Worm (Caenorhabditis elegans) whole organism, L1 larva: ENCODE measurements around the gene dod-20.

Experiments used
- aly-2 ChIP-seq: fragments of 150-350 bp; optimal IDR thresholded peaks from 2 replicates; lab custom pipeline; 2014; ENCODE audit warnings: missing biosample characterization, missing genetic modification characterization
- blmp-1 ChIP-seq: fragments of 150-350 bp; optimal IDR thresholded peaks from 2 replicates; lab custom pipeline; 2014; ENCODE audit warnings: missing biosample characterization, missing genetic modification characterization
- ceh-88 ChIP-seq: fragments of 200-800 bp; sonication (Bioruptor generic); IDR thresholded peaks from 2 replicates; pipeline ENCODE4 v1.3.6; 2022; ENCODE audit warnings: missing genetic modification characterization, missing compliant biosample characterization
- dpl-1 ChIP-seq, 3 experiments: fragments of 150-350 bp in 2 of 3; sonication (generic microtip) in 1 of 3; optimal IDR thresholded peaks; 2 replicates each; lab custom pipeline; 2014 to 2017; ENCODE audit warnings: missing biosample characterization in 3 of 3, missing genetic modification characterization in 3 of 3, missing genetic modification reagents in 3 of 3
- egl-27 ChIP-seq, 2 experiments: fragments of 150-350 bp in 1 of 2; sonication (generic microtip); optimal IDR thresholded peaks; 3 replicates each; lab custom pipeline; 2017 to 2018; ENCODE audit warnings: missing biosample characterization in 2 of 2, missing genetic modification characterization in 2 of 2, missing genetic modification reagents in 2 of 2
- elt-2 ChIP-seq: sonication (generic microtip); optimal IDR thresholded peaks from 2 replicates; lab custom pipeline; 2016; ENCODE audit warnings: missing genetic modification characterization, mild to moderate bottlenecking, inconsistent platforms, missing compliant biosample characterization, missing genetic modification reagents
- jun-1 ChIP-seq: fragments of 150-350 bp; optimal IDR thresholded peaks from 2 replicates; lab custom pipeline; 2014; ENCODE audit warnings: missing biosample characterization, missing genetic modification reagents, missing genetic modification characterization
- mep-1 ChIP-seq: fragments of 150-350 bp; optimal IDR thresholded peaks from 2 replicates; lab custom pipeline; 2014; ENCODE audit warnings: missing biosample characterization, missing genetic modification characterization
- nhr-237 ChIP-seq: fragments of 150-350 bp; optimal IDR thresholded peaks from 2 replicates; lab custom pipeline; 2014; ENCODE audit warnings: missing biosample characterization, missing genetic modification characterization
- pag-3 ChIP-seq: sonication (generic microtip); optimal IDR thresholded peaks from 2 replicates; lab custom pipeline; 2017; ENCODE audit warnings: missing genetic modification characterization, mild to moderate bottlenecking, missing compliant biosample characterization, antibody characterized with exemption, borderline replicate concordance; ENCODE audit not compliant: insufficient read depth
- skn-1 ChIP-seq: fragments of 150-350 bp; optimal IDR thresholded peaks from 2 replicates; lab custom pipeline; 2014; ENCODE audit warnings: missing biosample characterization, missing genetic modification characterization
- sox-4 ChIP-seq: sonication (generic microtip); optimal IDR thresholded peaks from 2 replicates; lab custom pipeline; 2016; ENCODE audit warnings: missing genetic modification characterization, missing compliant biosample characterization
- ztf-11 ChIP-seq, 2 experiments: sonication (generic microtip); optimal IDR thresholded peaks; 2 replicates each; lab custom pipeline; 2016 to 2017; ENCODE audit warnings: missing genetic modification characterization in 2 of 2, missing biosample characterization in 1 of 2, missing compliant biosample characterization in 1 of 2

DNA sequence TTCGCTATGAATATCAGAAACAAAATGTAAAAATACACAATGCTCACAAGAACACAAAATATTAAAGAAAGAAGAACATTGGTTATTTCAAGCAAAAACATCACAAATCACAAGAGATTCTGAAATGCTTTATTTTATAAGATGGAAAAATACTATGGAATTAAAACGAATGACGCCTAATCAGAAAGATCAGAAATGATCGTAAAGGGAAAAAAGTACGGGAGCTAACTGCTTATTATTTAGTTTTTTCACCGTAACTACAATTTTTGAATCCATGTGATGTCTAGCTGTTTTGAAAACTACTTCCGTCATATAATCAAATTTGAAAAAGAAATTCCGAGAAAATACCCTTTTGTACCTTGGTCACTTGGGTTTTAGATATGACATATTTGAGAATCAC lies 46.2 kb downstream of the dod-20 start, which contains the start of gene srbc-57:
- no peak for TF ChIP-seq elt-2
- no peak for TF ChIP-seq skn-1
- no peak for TF ChIP-seq pag-3 (tag; lab: Kevin White, UChicago)
- TF ChIP-seq aly-2 = no peak
- TF ChIP-seq sox-4 (tag; lab: Kevin White, UChicago) = no peak
- no peak for TF ChIP-seq nhr-237 (tag; lab: Kevin White, UChicago)
- TF ChIP-seq blmp-1 = no peak
- TF ChIP-seq ztf-11 (tag; optimal IDR thresholded peaks at IDR 0.05; lab: Kevin White, UChicago) = no peak
- no peak for TF ChIP-seq mep-1
- no peak for TF ChIP-seq ceh-88 (GFP tag; lab: Robert Waterston, UW)
- no peak for TF ChIP-seq jun-1
- TF ChIP-seq egl-27 (tag; optimal IDR thresholded peaks at IDR 0.05; lab: Kevin White, UChicago) = no peak
- TF ChIP-seq dpl-1 (GFP tag; optimal IDR thresholded peaks at IDR 0.05; lab: Kevin White, UChicago) = no peak
